Comparison of ENCODE assay signal across 2 worm cellular contexts in genomic region chrX:14525325-14526305, ce11.
TF ChIP-seq lines count a peak whose summit lies in the region.

No protein-coding gene starts in this region.

TF ChIP-seq in whole organism, L1 larva, 84 proteins besides CTCF, POLR2A, EP300 and RAD21 (continued from another document):
- TF ChIP-seq alr-1 (tag; optimal IDR thresholded peaks at IDR 0.05; lab: Kevin White, UChicago; ENCODE audit: borderline replicate concordance) (no peak), mab-9 (GFP tag; IDR thresholded peaks at IDR 0.05; lab: Robert Waterston, UW) (peak; percentile 97), ama-1 (optimal IDR thresholded peaks at IDR 0.05; lab: Kevin White, UChicago) (no peak), unc-62 (GFP tag; optimal IDR thresholded peaks at IDR 0.05; lab: Kevin White, UChicago) (peak; percentile 77), fos-1 (tag; optimal IDR thresholded peaks at IDR 0.05; lab: Kevin White, UChicago) (peak; percentile 98), unc-98 (GFP tag; IDR thresholded peaks at IDR 0.05; lab: Robert Waterston, UW) (peak; percentile 93), swsn-7 (tag; optimal IDR thresholded peaks at IDR 0.05; lab: Kevin White, UChicago) (peak; percentile 99), pqm-1 (tag; optimal IDR thresholded peaks at IDR 0.05; lab: Kevin White, UChicago) (peak; percentile 98), lin-35 (GFP tag; optimal IDR thresholded peaks at IDR 0.05; lab: Kevin White, UChicago) (peak; percentile 79 to 93), mef-2 (tag; optimal IDR thresholded peaks at IDR 0.05; lab: Kevin White, UChicago) (peak; percentile 90), grh-1 (GFP tag; IDR thresholded peaks at IDR 0.05; lab: Robert Waterston, UW) (peak; percentile 97), fkh-10 (GFP tag; optimal IDR thresholded peaks at IDR 0.05; lab: Kevin White, UChicago) (peak; percentile 100), hpl-2 (GFP tag; optimal IDR thresholded peaks at IDR 0.05; lab: Kevin White, UChicago) (peak; percentile 97), lin-14 (GFP tag; optimal IDR thresholded peaks at IDR 0.05; lab: Kevin White, UChicago) (peak; percentile 99), aha-1 (tag; optimal IDR thresholded peaks at IDR 0.05; lab: Kevin White, UChicago) (peak; percentile 94), isw-1 (GFP tag; IDR thresholded peaks at IDR 0.05; lab: Robert Waterston, UW) (peak; percentile 92), nhr-12 (tag; optimal IDR thresholded peaks at IDR 0.05; lab: Kevin White, UChicago) (peak; percentile 83), unc-86 (tag; optimal IDR thresholded peaks at IDR 0.05; lab: Kevin White, UChicago) (peak; percentile 97), sox-4 (tag; optimal IDR thresholded peaks at IDR 0.05; lab: Kevin White, UChicago) (peak; percentile 98), dsc-1 (tag; optimal IDR thresholded peaks at IDR 0.05; lab: Kevin White, UChicago) (peak; percentile 100), egl-27 (tag; optimal IDR thresholded peaks at IDR 0.05; lab: Kevin White, UChicago) (peak; percentile 89 to 98), dpl-1 (GFP tag; optimal IDR thresholded peaks at IDR 0.05; lab: Kevin White, UChicago) (peak; percentile 62 to 70 (median 66)), elt-2 (tag; optimal IDR thresholded peaks at IDR 0.05; lab: Kevin White, UChicago) (peak; percentile 89), F16B12.6 (tag; optimal IDR thresholded peaks at IDR 0.05; lab: Kevin White, UChicago) (peak; percentile 58), snpc-4 (tag; optimal IDR thresholded peaks at IDR 0.05; lab: Kevin White, UChicago) (peak; percentile 94), nhr-11 (tag; optimal IDR thresholded peaks at IDR 0.05; lab: Kevin White, UChicago) (peak; percentile 98)
TF ChIP-seq in whole organism, L1 larva: peak in this region for 77.

TF ChIP-seq in whole organism, young adult, 124 proteins besides CTCF, POLR2A, EP300 and RAD21 (continued from another document):
- TF ChIP-seq mxl-1 (tag; optimal IDR thresholded peaks at IDR 0.05; lab: Kevin White, UChicago) (peak; percentile 66), ama-1 (optimal IDR thresholded peaks at IDR 0.05; lab: Kevin White, UChicago) (no peak), ama-1 (GFP tag; optimal IDR thresholded peaks at IDR 0.05; lab: Kevin White, UChicago) (peak in 1 of 2 experiments; percentile 92), F23B12.7 (tag; optimal IDR thresholded peaks at IDR 0.05; lab: Kevin White, UChicago; ENCODE audit: insufficient read depth) (peak; percentile 98), madf-6 (GFP tag; IDR thresholded peaks at IDR 0.05; lab: Robert Waterston, UW) (no peak), F49E8.2 (tag; optimal IDR thresholded peaks at IDR 0.05; lab: Kevin White, UChicago; ENCODE audit: insufficient read depth) (no peak), B0019.2 (GFP tag; conservative IDR thresholded peaks at IDR 0.05; lab: Robert Waterston, UW) (no peak), dpff-1 (tag; optimal IDR thresholded peaks at IDR 0.05; lab: Kevin White, UChicago) (peak; percentile 94), tlf-1 (GFP tag; optimal IDR thresholded peaks at IDR 0.05; lab: Kevin White, UChicago) (peak; percentile 99), cebp-2 (GFP tag; IDR thresholded peaks at IDR 0.05; lab: Robert Waterston, UW) (peak; percentile 98), F57A8.1 (GFP tag; optimal IDR thresholded peaks at IDR 0.05; lab: Kevin White, UChicago) (peak; percentile 95), C06A6.2 (GFP tag; conservative IDR thresholded peaks at IDR 0.05; lab: Robert Waterston, UW) (peak; percentile 98), zfh-2 (GFP tag; conservative IDR thresholded peaks at IDR 0.05; lab: Robert Waterston, UW) (no peak), die-1 (tag; optimal IDR thresholded peaks at IDR 0.05; lab: Kevin White, UChicago) (peak; percentile 59), dox-1 (GFP tag; IDR thresholded peaks at IDR 0.05; lab: Robert Waterston, UW) (peak; percentile 99), ztf-25 (GFP tag; IDR thresholded peaks at IDR 0.05; lab: Robert Waterston, UW) (no peak), F39B2.1 (GFP tag; IDR thresholded peaks at IDR 0.05; lab: Robert Waterston, UW) (0 out of 2 replicates have a peak, but pooled peaks have one; percentile 54), lin-54 (GFP tag; optimal IDR thresholded peaks at IDR 0.05; lab: Kevin White, UChicago) (peak; percentile 92), Y53F4B.3 (GFP tag; IDR thresholded peaks at IDR 0.05; lab: Robert Waterston, UW) (no peak), F37B4.10 (GFP tag; IDR thresholded peaks at IDR 0.05; lab: Robert Waterston, UW) (peak; percentile 97), atf-7 (tag; optimal IDR thresholded peaks at IDR 0.05; lab: Kevin White, UChicago) (peak; percentile 99), snpc-3.4 (tag; optimal IDR thresholded peaks at IDR 0.05; lab: Kevin White, UChicago) (no peak), egl-44 (GFP tag; IDR thresholded peaks at IDR 0.05; lab: Robert Waterston, UW) (peak; percentile 95), rec-8 (tag; optimal IDR thresholded peaks at IDR 0.05; lab: Kevin White, UChicago) (peak in 1 of 2 experiments; percentile 34), lsy-27 (tag; optimal IDR thresholded peaks at IDR 0.05; lab: Kevin White, UChicago; ENCODE audit: borderline replicate concordance, insufficient read depth) (peak; percentile 66)
